Worm (Caenorhabditis elegans): Measurements from ENCODE around the gene tcer-1.

Gene tcer-1

ce11 chrII:7050021-7050722 lies at the start of gene tcer-1, which contains the start of gene ZK1127.5:
TSS of gene tcer-1 (minus strand) at chrII:7050071.
TSS of gene ZK1127.5 (plus strand) at chrII:7050672.
- TF ChIP-seq ztf-7 (tag; optimal IDR thresholded peaks at IDR 0.05) = no peak
- no peak for TF ChIP-seq zip-11 (GFP tag; IDR thresholded peaks at IDR 0.05)
- TF ChIP-seq nhr-25 (tag; optimal IDR thresholded peaks at IDR 0.05; ENCODE audit: borderline replicate concordance, insufficient read depth) = no peak
- TF ChIP-seq vab-7 (GFP tag; IDR thresholded peaks at IDR 0.05) = no peak
- TF ChIP-seq nhr-48 (tag; optimal IDR thresholded peaks at IDR 0.05) = no peak
- no peak for TF ChIP-seq unc-39 (tag; optimal IDR thresholded peaks at IDR 0.05)
- no peak for TF ChIP-seq nhr-11 (tag; optimal IDR thresholded peaks at IDR 0.05)
- TF ChIP-seq lsy-2 (tag; optimal IDR thresholded peaks at IDR 0.05) = peak in 1 of 2 experiments; percentile 83
- no peak for TF ChIP-seq ceh-32 (tag; optimal IDR thresholded peaks at IDR 0.05; ENCODE audit: poor library complexity)
- no peak for TF ChIP-seq aha-1 (tag)
- TF ChIP-seq madf-9 (GFP tag; conservative IDR thresholded peaks at IDR 0.05) = no peak
- peak; percentile 44 for TF ChIP-seq nhr-6 (tag; optimal IDR thresholded peaks at IDR 0.05)
- TF ChIP-seq lin-1 (GFP tag; IDR thresholded peaks at IDR 0.05) = no peak
- TF ChIP-seq hlh-11 (tag; optimal IDR thresholded peaks at IDR 0.05) = no peak
- no peak for TF ChIP-seq daf-16 (GFP tag; optimal IDR thresholded peaks at IDR 0.05)
- peak; percentile 31 for TF ChIP-seq daf-16 (tag; optimal IDR thresholded peaks at IDR 0.05)
- no peak for TF ChIP-seq jun-1 (tag; optimal IDR thresholded peaks at IDR 0.05)
- no peak for TF ChIP-seq nhr-41 (GFP tag; IDR thresholded peaks at IDR 0.05)
- TF ChIP-seq spr-1 (tag; optimal IDR thresholded peaks at IDR 0.05) = no peak
- no peak for TF ChIP-seq Y48G9A.11 (GFP tag; IDR thresholded peaks at IDR 0.05)
- peak; percentile 68 for TF ChIP-seq mes-2 (tag; optimal IDR thresholded peaks at IDR 0.05; ENCODE audit: poor library complexity, severe bottlenecking)
- TF ChIP-seq ceh-82 (tag; optimal IDR thresholded peaks at IDR 0.05) = no peak
- peak; percentile 43 for TF ChIP-seq unc-130 (GFP tag; optimal IDR thresholded peaks at IDR 0.05)
- TF ChIP-seq ztf-11 (tag; optimal IDR thresholded peaks at IDR 0.05) = no peak
- TF ChIP-seq gei-8 (GFP tag; optimal IDR thresholded peaks at IDR 0.05) = no peak
- no peak for TF ChIP-seq daf-12 (tag; optimal IDR thresholded peaks at IDR 0.05)
- TF ChIP-seq D1046.2 (GFP tag; IDR thresholded peaks at IDR 0.05) = no peak
- TF ChIP-seq zfp-2 (tag; optimal IDR thresholded peaks at IDR 0.05) = no peak
- TF ChIP-seq dpl-1 (GFP tag; optimal IDR thresholded peaks at IDR 0.05) = peak; percentile 65
- TF ChIP-seq ZK546.5 (tag; optimal IDR thresholded peaks at IDR 0.05) = no peak
- TF ChIP-seq aly-2 (tag; optimal IDR thresholded peaks at IDR 0.05) = no peak
- no peak for TF ChIP-seq madf-5 (GFP tag; IDR thresholded peaks at IDR 0.05)
- TF ChIP-seq fkh-10 (GFP tag; optimal IDR thresholded peaks at IDR 0.05) = no peak
- TF ChIP-seq nhr-111 (GFP tag; optimal IDR thresholded peaks at IDR 0.05) = no peak
- no peak for TF ChIP-seq ceh-28 (tag; optimal IDR thresholded peaks at IDR 0.05)
- no peak for TF ChIP-seq ZK337.2 (GFP tag; IDR thresholded peaks at IDR 0.05)
- TF ChIP-seq hif-1 (tag; optimal IDR thresholded peaks at IDR 0.05) = no peak
- no peak for TF ChIP-seq hmg-1.1 (GFP tag; IDR thresholded peaks at IDR 0.05)
- no peak for TF ChIP-seq spr-3 (GFP tag; optimal IDR thresholded peaks at IDR 0.05)
- peak; percentile 36 for TF ChIP-seq hlh-30 (tag; optimal IDR thresholded peaks at IDR 0.05; ENCODE audit: insufficient read depth)
- TF ChIP-seq F37D6.2 (tag; optimal IDR thresholded peaks at IDR 0.05) = no peak
- TF ChIP-seq F44E2.7 (GFP tag; IDR thresholded peaks at IDR 0.05) = no peak
- no peak for TF ChIP-seq zfp-3 (GFP tag; conservative IDR thresholded peaks at IDR 0.05)
- no peak for TF ChIP-seq attf-4 (tag; optimal IDR thresholded peaks at IDR 0.05)
- TF ChIP-seq mxl-3 (GFP tag; optimal IDR thresholded peaks at IDR 0.05) = no peak
- no peak for TF ChIP-seq duxl-1 (tag; optimal IDR thresholded peaks at IDR 0.05; ENCODE audit: poor library complexity)
- TF ChIP-seq ctbp-1 (GFP tag; IDR thresholded peaks at IDR 0.05) = no peak
- no peak for TF ChIP-seq arid-1 (GFP tag; conservative IDR thresholded peaks at IDR 0.05)
- TF ChIP-seq nhr-42 (GFP tag; IDR thresholded peaks at IDR 0.05) = no peak
- TF ChIP-seq tag-97 (GFP tag; IDR thresholded peaks at IDR 0.05) = no peak
- no peak for TF ChIP-seq T26A8.4 (GFP tag; IDR thresholded peaks at IDR 0.05)

Measured in whole organism, L4 larva.